Worm (Caenorhabditis elegans) whole organism, L3 larva: ENCODE data around the gene mcm-6.

ENCODE experiments used
- ceh-16 ChIP-seq: sonication (generic microtip); optimal IDR thresholded peaks from 2 replicates; lab custom pipeline; 2017; ENCODE audit warnings: missing biosample characterization, missing genetic modification characterization
- egl-27 ChIP-seq: sonication (generic microtip); optimal IDR thresholded peaks from 4 replicates; lab custom pipeline; 2017; ENCODE audit warnings: missing biosample characterization, missing genetic modification reagents, missing genetic modification characterization
- elt-1 ChIP-seq: fragments of 150-350 bp; optimal IDR thresholded peaks from 2 replicates; lab custom pipeline; 2014; ENCODE audit warnings: missing biosample characterization, missing genetic modification characterization
- fkh-10 ChIP-seq: sonication (generic microtip); optimal IDR thresholded peaks from 2 replicates; lab custom pipeline; 2017; ENCODE audit warnings: missing biosample characterization, missing genetic modification reagents, missing genetic modification characterization
- fos-1 ChIP-seq: fragments of 150-350 bp; optimal IDR thresholded peaks from 2 replicates; lab custom pipeline; 2014; ENCODE audit warnings: missing biosample characterization, missing genetic modification characterization
- lsy-12 ChIP-seq: sonication (generic microtip); optimal IDR thresholded peaks from 2 replicates; lab custom pipeline; 2016; ENCODE audit warnings: mild to moderate bottlenecking, missing genetic modification characterization, missing compliant biosample characterization
- nhr-28 ChIP-seq: fragments of 150-350 bp; optimal IDR thresholded peaks from 2 replicates; lab custom pipeline; 2014; ENCODE audit warnings: missing biosample characterization, missing genetic modification characterization
- snpc-4 ChIP-seq: fragments of 150-350 bp; optimal IDR thresholded peaks from 2 replicates; lab custom pipeline; 2014; ENCODE audit warnings: missing biosample characterization, missing genetic modification characterization
- unc-62 ChIP-seq: fragments of 150-350 bp; sonication (generic microtip); optimal IDR thresholded peaks from 4 replicates; lab custom pipeline; 2014; ENCODE audit warnings: missing biosample characterization, missing genetic modification reagents, missing genetic modification characterization

DNA sequence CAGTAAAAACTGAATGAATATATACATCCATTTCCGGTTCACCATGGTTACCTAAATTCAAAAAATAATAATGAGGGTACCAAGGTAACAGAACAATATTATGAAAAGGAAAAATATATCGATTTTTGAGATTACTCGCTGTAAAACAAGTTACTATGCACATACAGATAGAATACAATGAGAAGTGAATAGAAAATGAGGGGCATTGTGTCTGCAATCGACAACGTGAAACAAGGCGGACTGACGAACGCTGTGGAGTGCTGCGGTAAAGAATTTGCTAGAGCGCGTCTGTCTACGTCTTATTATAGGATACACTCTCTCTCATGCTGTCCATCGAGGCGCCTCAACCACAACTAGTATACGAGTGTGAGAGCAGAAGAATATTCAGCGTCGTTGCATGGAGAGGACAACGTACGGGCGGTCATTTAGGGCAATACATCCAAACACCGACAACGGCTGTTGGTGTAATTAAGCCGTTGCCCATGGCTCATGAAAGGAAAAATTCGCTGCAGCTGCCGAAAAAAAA is 23.0 kb downstream of the mcm-6 start, which contains the start of gene cnx-1:
- no peak for TF ChIP-seq ceh-16 (tag; lab: Kevin White, UChicago)
- TF ChIP-seq fos-1 (tag; lab: Kevin White, UChicago): no peak
- TF ChIP-seq nhr-28: no peak
- no peak for TF ChIP-seq fkh-10
- no peak for TF ChIP-seq lsy-12
- no peak for TF ChIP-seq unc-62 (GFP tag; lab: Kevin White, UChicago)
- no peak for TF ChIP-seq egl-27
- TF ChIP-seq snpc-4 (tag; lab: Kevin White, UChicago): no peak
- no peak for TF ChIP-seq elt-1 (tag; lab: Kevin White, UChicago)
